Worm (Caenorhabditis elegans): ENCODE measurements around the gene F31E8.4.

The F31E8.4 gene

ce11 chrII:6825732-6826131 lies 25.8 kb upstream of the F31E8.4 start (continued):
- TF ChIP-seq hlh-30 (tag; optimal IDR thresholded peaks at IDR 0.05; ENCODE audit: insufficient read depth) = no peak
- TF ChIP-seq ceh-2 (tag; optimal IDR thresholded peaks at IDR 0.05) = no peak
- no peak for TF ChIP-seq ahr-1 (tag; optimal IDR thresholded peaks at IDR 0.05)
- TF ChIP-seq dmd-4 (tag; optimal IDR thresholded peaks at IDR 0.05; ENCODE audit: borderline replicate concordance) = no peak
- peak; percentile 72 for TF ChIP-seq rnt-1 (tag; optimal IDR thresholded peaks at IDR 0.05)

- TF ChIP-seq ceh-45 (GFP tag; IDR thresholded peaks at IDR 0.05) (no peak), ceh-48 (tag; optimal IDR thresholded peaks at IDR 0.05) (no peak), pax-1 (tag; optimal IDR thresholded peaks at IDR 0.05) (no peak), ceh-31 (tag; optimal IDR thresholded peaks at IDR 0.05) (no peak), unc-55 (GFP tag; optimal IDR thresholded peaks at IDR 0.05) (peak; percentile 87), ceh-14 (tag; optimal IDR thresholded peaks at IDR 0.05) (no peak), elt-2 (tag; optimal IDR thresholded peaks at IDR 0.05) (peak; percentile 90), eyg-1 (tag; optimal IDR thresholded peaks at IDR 0.05) (no peak), sox-2 (GFP tag; IDR thresholded peaks at IDR 0.05) (no peak), unc-86 (tag; optimal IDR thresholded peaks at IDR 0.05) (no peak), dve-1 (tag; optimal IDR thresholded peaks at IDR 0.05) (peak; percentile 6)
Observed at ce11 chrII:6824524-6824923, 24.6 kb upstream of the F31E8.4 start.

ce11 chrII:6823912-6824311 lies 24.0 kb upstream of the F31E8.4 start:
- TF ChIP-seq sox-4 (tag; optimal IDR thresholded peaks at IDR 0.05) (no peak), fkh-6 (tag; optimal IDR thresholded peaks at IDR 0.05) (no peak), npax-4 (tag; optimal IDR thresholded peaks at IDR 0.05) (no peak), lin-11 (tag; optimal IDR thresholded peaks at IDR 0.05) (no peak), nfya-1 (tag; optimal IDR thresholded peaks at IDR 0.05) (peak; percentile 0), pha-4 (tag; optimal IDR thresholded peaks at IDR 0.05) (no peak), ceh-22 (tag; optimal IDR thresholded peaks at IDR 0.05) (no peak), ttx-3 (tag; optimal IDR thresholded peaks at IDR 0.05) (no peak), gmeb-2 (tag; optimal IDR thresholded peaks at IDR 0.05) (no peak), hlh-6 (tag; optimal IDR thresholded peaks at IDR 0.05) (no peak), unc-3 (GFP tag; conservative IDR thresholded peaks at IDR 0.05) (no peak), unc-3 (tag; optimal IDR thresholded peaks at IDR 0.05) (no peak), hlh-30 (tag; optimal IDR thresholded peaks at IDR 0.05; ENCODE audit: insufficient read depth) (no peak), unc-42 (tag; optimal IDR thresholded peaks at IDR 0.05) (peak; percentile 67), ceh-18 (tag; optimal IDR thresholded peaks at IDR 0.05) (no peak), fax-1 (tag; optimal IDR thresholded peaks at IDR 0.05) (no peak)

- TF ChIP-seq sox-2 (GFP tag; IDR thresholded peaks at IDR 0.05) (no peak), hlh-8 (tag; optimal IDR thresholded peaks at IDR 0.05) (peak; percentile 69), ceh-48 (tag; optimal IDR thresholded peaks at IDR 0.05) (no peak), odd-2 (tag; optimal IDR thresholded peaks at IDR 0.05) (no peak), rnt-1 (tag; optimal IDR thresholded peaks at IDR 0.05) (peak; percentile 25), ceh-18 (tag; optimal IDR thresholded peaks at IDR 0.05) (peak; percentile 40), unc-55 (GFP tag; optimal IDR thresholded peaks at IDR 0.05) (peak; percentile 99), tbx-2 (tag; optimal IDR thresholded peaks at IDR 0.05) (peak; percentile 25)
Observed at ce11 chrII:6823233-6823632, 23.3 kb upstream of the F31E8.4 start.

- TF ChIP-seq nfya-1 (tag; optimal IDR thresholded peaks at IDR 0.05) (peak; percentile 57), rnt-1 (tag; optimal IDR thresholded peaks at IDR 0.05) (peak; percentile 81), unc-55 (GFP tag; optimal IDR thresholded peaks at IDR 0.05) (peak; percentile 93), fkh-10 (GFP tag; optimal IDR thresholded peaks at IDR 0.05) (no peak), ceh-6 (GFP tag; optimal IDR thresholded peaks at IDR 0.05) (no peak), ceh-18 (tag; optimal IDR thresholded peaks at IDR 0.05) (peak; percentile 68), elt-2 (tag; optimal IDR thresholded peaks at IDR 0.05) (peak; percentile 39)
Observed at ce11 chrII:6822347-6822746, 22.4 kb upstream of the F31E8.4 start.
